Worm (Caenorhabditis elegans) whole organism, L1 larva: ENCODE measurements around the gene lgc-18.
A peak's percentile ranks its signal among the peaks of the same experiment; 100 is the strongest.

Experiments used
- C04F5.9 ChIP-seq: sonication (generic microtip); optimal IDR thresholded peaks from 2 replicates; lab custom pipeline; 2016; ENCODE audit warnings: missing genetic modification characterization, missing compliant biosample characterization
- C34B4.2 ChIP-seq: sonication (generic microtip); optimal IDR thresholded peaks from 2 replicates; lab custom pipeline; 2017; ENCODE audit warnings: mild to moderate bottlenecking, missing genetic modification characterization, missing compliant biosample characterization
- F16B12.6 ChIP-seq: fragments of 150-350 bp; optimal IDR thresholded peaks from 2 replicates; lab custom pipeline; 2014; ENCODE audit warnings: missing biosample characterization, missing genetic modification characterization
- Y116A8C.19 ChIP-seq: sonication (generic microtip); optimal IDR thresholded peaks from 2 replicates; lab custom pipeline; 2016; ENCODE audit warnings: missing compliant biosample characterization, missing genetic modification characterization, borderline replicate concordance
- alr-1 ChIP-seq: fragments of 200-800 bp; sonication (Bioruptor generic); optimal IDR thresholded peaks from 2 replicates; lab custom pipeline; 2018; ENCODE audit warnings: borderline replicate concordance, mild to moderate bottlenecking, missing genetic modification characterization, missing compliant biosample characterization
- aly-2 ChIP-seq: fragments of 150-350 bp; optimal IDR thresholded peaks from 2 replicates; lab custom pipeline; 2014; ENCODE audit warnings: missing biosample characterization, missing genetic modification characterization
- ama-1 ChIP-seq: fragments of 150-350 bp; optimal IDR thresholded peaks from 2 replicates; lab custom pipeline; 2014
- blmp-1 ChIP-seq: fragments of 150-350 bp; optimal IDR thresholded peaks from 2 replicates; lab custom pipeline; 2014; ENCODE audit warnings: missing biosample characterization, missing genetic modification characterization
- ceh-63 ChIP-seq: fragments of 200-800 bp; sonication (Bioruptor generic); optimal IDR thresholded peaks from 2 replicates; lab custom pipeline; 2018; ENCODE audit warnings: mild to moderate bottlenecking, missing genetic modification characterization, missing compliant biosample characterization
- ceh-82 ChIP-seq, 3 experiments: fragments of 150-350 bp in 1 of 3; sonication (generic microtip) in 2 of 3; optimal IDR thresholded peaks; 2 replicates each; lab custom pipeline; 2014 to 2017; ENCODE audit warnings: missing biosample characterization in 3 of 3, missing genetic modification characterization in 3 of 3
- ceh-90 ChIP-seq: sonication (generic microtip); optimal IDR thresholded peaks from 2 replicates; lab custom pipeline; 2016; ENCODE audit warnings: missing genetic modification characterization, missing compliant biosample characterization
- efl-1 ChIP-seq, 4 experiments: fragments of 150-350 bp; optimal IDR thresholded peaks in 3 of 4; peaks in 1 of 4; 1 replicate in 1 of 4; 2 replicates in 3 of 4; lab custom pipeline; 2014; ENCODE audit warnings: missing biosample characterization in 2 of 4, missing genetic modification characterization in 2 of 4, missing genetic modification reagents in 2 of 4
- efl-3 ChIP-seq: fragments of 200-800 bp; sonication (Bioruptor generic); optimal IDR thresholded peaks from 2 replicates; lab custom pipeline; 2018; ENCODE audit warnings: mild to moderate bottlenecking, missing genetic modification characterization, missing compliant biosample characterization
- egl-27 ChIP-seq, 2 experiments: fragments of 150-350 bp in 1 of 2; sonication (generic microtip); optimal IDR thresholded peaks; 3 replicates each; lab custom pipeline; 2017 to 2018; ENCODE audit warnings: missing biosample characterization in 2 of 2, missing genetic modification characterization in 2 of 2, missing genetic modification reagents in 2 of 2
- ets-5 ChIP-seq: fragments of 200-800 bp; sonication (Bioruptor generic); IDR thresholded peaks from 2 replicates; pipeline ENCODE4 v1.3.6; 2022; ENCODE audit warnings: missing genetic modification characterization, missing compliant biosample characterization
- fkh-8 ChIP-seq: sonication (generic microtip); optimal IDR thresholded peaks from 2 replicates; lab custom pipeline; 2016; ENCODE audit warnings: mild to moderate bottlenecking, missing genetic modification characterization, missing compliant biosample characterization
- fos-1 ChIP-seq: fragments of 150-350 bp; optimal IDR thresholded peaks from 2 replicates; lab custom pipeline; 2014; ENCODE audit warnings: missing biosample characterization, missing genetic modification characterization
- grh-1 ChIP-seq: fragments of 200-800 bp; sonication (Bioruptor generic); IDR thresholded peaks from 2 replicates; pipeline ENCODE4 v1.3.6; 2022; ENCODE audit warnings: missing genetic modification reagents, missing genetic modification characterization, missing compliant biosample characterization
- hlh-4 ChIP-seq: sonication (generic microtip); optimal IDR thresholded peaks from 2 replicates; lab custom pipeline; 2016; ENCODE audit warnings: mild to moderate bottlenecking, missing genetic modification characterization, missing compliant biosample characterization
- irx-1 ChIP-seq: sonication (generic microtip); optimal IDR thresholded peaks from 2 replicates; lab custom pipeline; 2016; ENCODE audit warnings: missing genetic modification characterization, missing compliant biosample characterization
- isw-1 ChIP-seq: fragments of 200-800 bp; sonication (Bioruptor generic); IDR thresholded peaks from 2 replicates; pipeline ENCODE4 v1.3.6; 2022; ENCODE audit warnings: missing genetic modification characterization, missing compliant biosample characterization
- lin-14 ChIP-seq: fragments of 200-800 bp; sonication (Bioruptor generic); optimal IDR thresholded peaks from 2 replicates; lab custom pipeline; 2018; ENCODE audit warnings: mild to moderate bottlenecking, missing genetic modification characterization, moderate library complexity, missing compliant biosample characterization
- lin-35 ChIP-seq, 2 experiments: fragments of 150-350 bp; optimal IDR thresholded peaks; 2 replicates each; lab custom pipeline; 2014; ENCODE audit warnings: missing biosample characterization in 2 of 2, missing genetic modification characterization in 2 of 2, missing genetic modification reagents in 2 of 2
- lin-39 ChIP-seq: fragments of 150-350 bp; optimal IDR thresholded peaks from 2 replicates; lab custom pipeline; 2014; ENCODE audit warnings: missing biosample characterization, missing genetic modification reagents, missing genetic modification characterization
- lsy-2 ChIP-seq, 2 experiments: fragments of 150-350 bp; optimal IDR thresholded peaks; 2 replicates each; lab custom pipeline; 2014; ENCODE audit warnings: missing biosample characterization in 2 of 2, missing genetic modification characterization in 2 of 2
- mab-9 ChIP-seq: fragments of 200-800 bp; sonication (Bioruptor generic); IDR thresholded peaks from 2 replicates; pipeline ENCODE4 v1.3.6; 2022; ENCODE audit warnings: missing genetic modification reagents, missing genetic modification characterization, missing compliant biosample characterization
- mef-2 ChIP-seq: fragments of 150-350 bp; optimal IDR thresholded peaks from 2 replicates; lab custom pipeline; 2014; ENCODE audit warnings: missing biosample characterization, missing genetic modification characterization
- mep-1 ChIP-seq: fragments of 150-350 bp; optimal IDR thresholded peaks from 2 replicates; lab custom pipeline; 2014; ENCODE audit warnings: missing biosample characterization, missing genetic modification characterization
- nhr-12 ChIP-seq: sonication (generic microtip); optimal IDR thresholded peaks from 2 replicates; lab custom pipeline; 2017; ENCODE audit warnings: missing biosample characterization, missing genetic modification characterization
- nhr-19 ChIP-seq: fragments of 200-800 bp; sonication (Bioruptor generic); conservative IDR thresholded peaks from 2 replicates; pipeline ENCODE4 v1.3.6; 2022; ENCODE audit warnings: missing genetic modification characterization, missing compliant biosample characterization
- nhr-20 ChIP-seq: sonication (generic microtip); optimal IDR thresholded peaks from 2 replicates; lab custom pipeline; 2016; ENCODE audit warnings: mild to moderate bottlenecking, missing genetic modification characterization, missing compliant biosample characterization
- nhr-28 ChIP-seq: fragments of 150-350 bp; optimal IDR thresholded peaks from 2 replicates; lab custom pipeline; 2014; ENCODE audit warnings: missing biosample characterization, missing genetic modification characterization
- nhr-47 ChIP-seq: sonication (generic microtip); optimal IDR thresholded peaks from 2 replicates; lab custom pipeline; 2016; ENCODE audit warnings: mild to moderate bottlenecking, missing genetic modification characterization, moderate library complexity, missing compliant biosample characterization
- nhr-76 ChIP-seq: sonication (generic microtip); optimal IDR thresholded peaks from 2 replicates; lab custom pipeline; 2017; ENCODE audit warnings: missing biosample characterization, missing genetic modification characterization
- nhr-77 ChIP-seq: fragments of 150-350 bp; optimal IDR thresholded peaks from 2 replicates; lab custom pipeline; 2014; ENCODE audit warnings: missing biosample characterization, missing genetic modification characterization
- nhr-84 ChIP-seq: sonication (generic microtip); optimal IDR thresholded peaks from 2 replicates; lab custom pipeline; 2017; ENCODE audit warnings: missing biosample characterization, missing genetic modification characterization
- nhr-90 ChIP-seq: sonication (generic microtip); optimal IDR thresholded peaks from 2 replicates; lab custom pipeline; 2016; ENCODE audit warnings: mild to moderate bottlenecking, missing genetic modification characterization, missing compliant biosample characterization; ENCODE audit not compliant: poor library complexity
- pax-3 ChIP-seq: fragments of 200-800 bp; sonication (Bioruptor generic); optimal IDR thresholded peaks from 2 replicates; lab custom pipeline; 2018; ENCODE audit warnings: mild to moderate bottlenecking, missing genetic modification characterization, moderate library complexity, missing compliant biosample characterization
- pqm-1 ChIP-seq: sonication (generic microtip); optimal IDR thresholded peaks from 3 replicates; lab custom pipeline; 2017; ENCODE audit warnings: missing biosample characterization, missing genetic modification characterization
- rnt-1 ChIP-seq: sonication (generic microtip); optimal IDR thresholded peaks from 2 replicates; lab custom pipeline; 2016; ENCODE audit warnings: mild to moderate bottlenecking, missing genetic modification characterization, moderate library complexity, missing compliant biosample characterization
- skn-1 ChIP-seq: fragments of 150-350 bp; optimal IDR thresholded peaks from 2 replicates; lab custom pipeline; 2014; ENCODE audit warnings: missing biosample characterization, missing genetic modification characterization
- snu-23 ChIP-seq: sonication (generic microtip); optimal IDR thresholded peaks from 2 replicates; lab custom pipeline; 2016; ENCODE audit warnings: missing genetic modification characterization, missing compliant biosample characterization
- sox-4 ChIP-seq: sonication (generic microtip); optimal IDR thresholded peaks from 2 replicates; lab custom pipeline; 2016; ENCODE audit warnings: missing genetic modification characterization, missing compliant biosample characterization
- sptf-1 ChIP-seq: fragments of 150-350 bp; optimal IDR thresholded peaks from 2 replicates; lab custom pipeline; 2014; ENCODE audit warnings: missing biosample characterization, missing genetic modification characterization
- tbx-2 ChIP-seq: sonication (generic microtip); optimal IDR thresholded peaks from 2 replicates; lab custom pipeline; 2016; ENCODE audit warnings: missing genetic modification characterization, missing compliant biosample characterization
- tlp-1 ChIP-seq: fragments of 150-350 bp; optimal IDR thresholded peaks from 2 replicates; lab custom pipeline; 2014; ENCODE audit warnings: missing biosample characterization, missing genetic modification characterization
- unc-130 ChIP-seq: fragments of 150-350 bp; optimal IDR thresholded peaks from 2 replicates; lab custom pipeline; 2017; ENCODE audit warnings: missing biosample characterization, missing genetic modification characterization, inconsistent platforms
- unc-30 ChIP-seq: sonication (generic microtip); optimal IDR thresholded peaks from 2 replicates; lab custom pipeline; 2017; ENCODE audit warnings: missing biosample characterization, missing genetic modification characterization
- unc-62 ChIP-seq: fragments of 150-350 bp; optimal IDR thresholded peaks from 2 replicates; lab custom pipeline; 2014; ENCODE audit warnings: missing biosample characterization, missing genetic modification reagents, missing genetic modification characterization
- vab-15 ChIP-seq: sonication (generic microtip); optimal IDR thresholded peaks from 2 replicates; lab custom pipeline; 2017; ENCODE audit warnings: missing genotype, mild to moderate bottlenecking, missing genetic modification characterization, missing compliant biosample characterization
- xbp-1 ChIP-seq: sonication (generic microtip); optimal IDR thresholded peaks from 2 replicates; lab custom pipeline; 2016; ENCODE audit warnings: missing genetic modification characterization, missing compliant biosample characterization
- zag-1 ChIP-seq: fragments of 150-350 bp; optimal IDR thresholded peaks from 2 replicates; lab custom pipeline; 2014; ENCODE audit warnings: missing biosample characterization, missing genetic modification characterization
- ztf-11 ChIP-seq, 2 experiments: sonication (generic microtip); optimal IDR thresholded peaks; 2 replicates each; lab custom pipeline; 2016 to 2017; ENCODE audit warnings: missing genetic modification characterization in 2 of 2, missing biosample characterization in 1 of 2, missing compliant biosample characterization in 1 of 2
- ztf-4 ChIP-seq: fragments of 150-350 bp; optimal IDR thresholded peaks from 2 replicates; lab custom pipeline; 2014; ENCODE audit warnings: missing biosample characterization, missing genetic modification characterization

Gene lgc-18

DNA sequence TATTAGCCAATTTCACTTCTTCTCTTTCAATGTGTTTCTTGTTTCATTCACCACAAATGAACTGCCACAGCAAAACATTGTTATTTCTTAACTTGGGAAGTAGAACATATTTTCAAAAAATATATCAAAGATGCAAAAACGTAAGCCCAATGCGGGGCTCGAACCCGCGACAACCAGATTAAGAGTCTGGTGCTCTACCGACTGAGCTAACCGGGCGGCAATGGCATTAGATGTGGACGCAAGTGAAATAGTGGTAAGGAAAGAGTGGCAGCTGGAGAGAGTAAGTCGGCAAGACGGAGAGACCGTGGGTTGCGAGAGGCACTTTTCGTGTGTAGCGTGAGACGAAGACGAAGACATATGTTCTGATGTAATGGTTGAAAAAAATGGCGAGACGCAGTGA is 19.4 kb upstream of the lgc-18 start (continued):
- TF ChIP-seq Y116A8C.19 (no peak), mep-1 (tag; lab: Kevin White, UChicago) (peak; percentile 65), rnt-1 (peak; percentile 84), pqm-1 (tag; lab: Kevin White, UChicago) (no peak), lsy-2 (tag; optimal IDR thresholded peaks at IDR 0.05; lab: Kevin White, UChicago) (peak; percentile 66 to 74), nhr-76 (no peak), unc-30 (tag; lab: Kevin White, UChicago) (no peak), nhr-90 (tag; lab: Kevin White, UChicago) (peak; percentile 83), lin-14 (GFP tag; lab: Kevin White, UChicago) (peak; percentile 87), mab-9 (GFP tag; lab: Robert Waterston, UW) (peak; percentile 52), snu-23 (GFP tag; lab: Kevin White, UChicago) (peak; percentile 90), pax-3 (tag; lab: Kevin White, UChicago) (peak; percentile 34), nhr-28 (tag; lab: Kevin White, UChicago) (no peak), ztf-4 (peak; percentile 33), blmp-1 (tag; lab: Kevin White, UChicago) (no peak), sox-4 (tag; lab: Kevin White, UChicago) (peak; percentile 63), irx-1 (tag; lab: Kevin White, UChicago) (peak; percentile 74), nhr-19 (GFP tag; lab: Robert Waterston, UW) (peak; percentile 86), grh-1 (GFP tag; lab: Robert Waterston, UW) (peak; percentile 37; the same call in 1 of the 2 replicates), lin-35 (GFP tag; optimal IDR thresholded peaks at IDR 0.05; lab: Kevin White, UChicago) (peak in 1 of 2 experiments; percentile 42), tbx-2 (tag; lab: Kevin White, UChicago) (peak; percentile 79), F16B12.6 (tag; lab: Kevin White, UChicago) (no peak), ets-5 (GFP tag; lab: Robert Waterston, UW) (no peak), C04F5.9 (peak; percentile 35), ama-1 (lab: Kevin White, UChicago) (no peak), isw-1 (GFP tag; lab: Robert Waterston, UW) (peak; percentile 33), ceh-63 (GFP tag; lab: Kevin White, UChicago) (no peak), C34B4.2 (tag; lab: Kevin White, UChicago) (no peak), ztf-11 (tag; optimal IDR thresholded peaks at IDR 0.05; lab: Kevin White, UChicago) (peak in 1 of 2 experiments; percentile 79), ceh-82 (tag; optimal IDR thresholded peaks at IDR 0.05; lab: Kevin White, UChicago) (peak; percentile 74 to 80 (median 78)), skn-1 (tag; lab: Kevin White, UChicago) (no peak), efl-3 (peak; percentile 34), tlp-1 (tag; lab: Kevin White, UChicago) (no peak), zag-1 (tag; lab: Kevin White, UChicago) (no peak), ceh-90 (no peak), mef-2 (no peak), fkh-8 (peak; percentile 82), fos-1 (tag; lab: Kevin White, UChicago) (peak; percentile 52), sptf-1 (no peak), egl-27 (tag; optimal IDR thresholded peaks at IDR 0.05; lab: Kevin White, UChicago) (no peak), unc-130 (tag; lab: Kevin White, UChicago) (peak; percentile 60), lin-39 (tag; lab: Kevin White, UChicago) (no peak), nhr-77 (peak; percentile 58), unc-62 (no peak), hlh-4 (tag; lab: Kevin White, UChicago) (no peak), aly-2 (peak; percentile 38), vab-15 (tag; lab: Kevin White, UChicago) (peak; percentile 71), nhr-12 (tag; lab: Kevin White, UChicago) (no peak), nhr-20 (tag; lab: Kevin White, UChicago) (peak; percentile 82), nhr-84 (tag; lab: Kevin White, UChicago) (no peak), xbp-1 (tag; lab: Kevin White, UChicago) (peak; percentile 70), alr-1 (tag; lab: Kevin White, UChicago) (no peak), nhr-47 (peak; percentile 88), efl-1 (optimal IDR thresholded peaks at IDR 0.05; lab: Kevin White, UChicago) (peak; percentile 39 to 40), efl-1 (GFP tag; optimal IDR thresholded peaks at IDR 0.05 in 1 of 2; lab: Kevin White, UChicago) (peak; percentile 11 to 93)
